Fruit fly (Drosophila melanogaster) whole organism, embryonic: ENCODE data around the gene Acp32CD.

Experiments used
- ATbp ChIP-seq: fragments of 200-800 bp; sonication (Bioruptor generic); optimal IDR thresholded peaks from 2 replicates; lab custom pipeline; 2017; ENCODE audit warnings: missing biosample characterization, mild to moderate bottlenecking, missing genetic modification characterization, missing genetic modification reagents
- Awh ChIP-seq: fragments of 200-800 bp; sonication (Bioruptor generic); IDR thresholded peaks from 2 replicates; pipeline ENCODE4, ENCODE4 v1.3.6; 2022; ENCODE audit warnings: missing biosample characterization, missing genetic modification characterization
- Bgb ChIP-seq: fragments of 200-800 bp; sonication (Bioruptor generic); IDR thresholded peaks from 2 replicates; pipeline ENCODE4 v1.3.6; 2022; ENCODE audit warnings: missing biosample characterization, missing genetic modification characterization; ENCODE audit not compliant: partially characterized antibody
- Bteb2 ChIP-seq: fragments of 200-800 bp; sonication (Bioruptor generic); optimal IDR thresholded peaks from 2 replicates; lab custom pipeline; 2016; ENCODE audit warnings: missing biosample characterization, missing genetic modification characterization
- CG10267 ChIP-seq: fragments of 200-800 bp; sonication (Bioruptor generic); optimal IDR thresholded peaks from 2 replicates; lab custom pipeline; 2018; ENCODE audit warnings: missing biosample characterization, mild to moderate bottlenecking, missing genetic modification characterization, moderate library complexity
- CG11093 ChIP-seq: fragments of 200-800 bp; sonication (Bioruptor generic); IDR thresholded peaks from 3 replicates; pipeline ENCODE4 v1.3.6; 2022; ENCODE audit warnings: missing biosample characterization, missing genetic modification characterization
- CG11398 ChIP-seq: fragments of 200-800 bp; sonication (Bioruptor generic); optimal IDR thresholded peaks from 2 replicates; lab custom pipeline; 2016; ENCODE audit warnings: missing biosample characterization, missing genetic modification characterization
- CG15269 ChIP-seq: fragments of 200-800 bp; sonication (Bioruptor generic); optimal IDR thresholded peaks from 2 replicates; lab custom pipeline; 2018; ENCODE audit warnings: missing biosample characterization, mild to moderate bottlenecking, missing genetic modification characterization, moderate library complexity
- CG16779 ChIP-seq: fragments of 200-800 bp; sonication (Bioruptor generic); IDR thresholded peaks from 2 replicates; pipeline ENCODE4 v1.3.6; 2022; ENCODE audit warnings: missing biosample characterization, missing genetic modification characterization
- CG17359 ChIP-seq: fragments of 200-800 bp; sonication (Bioruptor generic); optimal IDR thresholded peaks from 3 replicates; lab custom pipeline; 2018; ENCODE audit warnings: missing biosample characterization, mild to moderate bottlenecking, missing genetic modification characterization, moderate library complexity
- CG17361 ChIP-seq: fragments of 200-800 bp; sonication (Bioruptor generic); IDR thresholded peaks from 3 replicates; pipeline ENCODE4 v1.3.6; 2022; ENCODE audit warnings: missing biosample characterization, missing genetic modification characterization
- CG17612 ChIP-seq: fragments of 200-800 bp; sonication (Bioruptor generic); IDR thresholded peaks from 2 replicates; pipeline ENCODE4 v1.3.6; 2022; ENCODE audit warnings: missing biosample characterization, missing genetic modification characterization
- CG18619 ChIP-seq: fragments of 200-800 bp; sonication (Bioruptor generic); optimal IDR thresholded peaks from 3 replicates; lab custom pipeline; 2017; ENCODE audit warnings: missing biosample characterization, mild to moderate bottlenecking, missing genetic modification characterization
- CG34422 ChIP-seq: fragments of 200-800 bp; sonication (Bioruptor generic); IDR thresholded peaks from 3 replicates; pipeline ENCODE4 v1.3.6; 2022; ENCODE audit warnings: missing biosample characterization, missing genetic modification characterization
- CG3726 ChIP-seq: fragments of 200-800 bp; sonication (Bioruptor generic); IDR thresholded peaks from 3 replicates; pipeline ENCODE4, ENCODE4 v1.3.6; 2022; ENCODE audit warnings: missing biosample characterization, missing genetic modification characterization
- CG5245 ChIP-seq: fragments of 200-800 bp; sonication (Bioruptor generic); optimal IDR thresholded peaks from 3 replicates; lab custom pipeline; 2016; ENCODE audit warnings: missing biosample characterization, missing genetic modification characterization
- CG5953 ChIP-seq: fragments of 200-800 bp; sonication (Bioruptor generic); IDR thresholded peaks from 2 replicates; pipeline ENCODE4 v1.3.6; 2022; ENCODE audit warnings: missing biosample characterization, missing genetic modification characterization
- CG6765 ChIP-seq: fragments of 200-800 bp; sonication (Bioruptor generic); optimal IDR thresholded peaks from 3 replicates; lab custom pipeline; 2017; ENCODE audit warnings: missing biosample characterization, mild to moderate bottlenecking, missing genetic modification characterization
- CG8924 ChIP-seq: fragments of 200-800 bp; optimal IDR thresholded peaks from 3 replicates; lab custom pipeline; 2019; ENCODE audit warnings: missing biosample characterization, mild to moderate bottlenecking, missing genetic modification characterization, moderate library complexity
- CG9437 ChIP-seq: fragments of 200-800 bp; sonication (Bioruptor generic); optimal IDR thresholded peaks from 2 replicates; lab custom pipeline; 2018; ENCODE audit warnings: missing biosample characterization, mild to moderate bottlenecking, missing genetic modification characterization
- D19B ChIP-seq: fragments of 200-800 bp; sonication (Bioruptor generic); optimal IDR thresholded peaks from 2 replicates; lab custom pipeline; 2017; ENCODE audit warnings: missing biosample characterization, mild to moderate bottlenecking, missing genetic modification characterization
- Dbx ChIP-seq: fragments of 200-800 bp; sonication (Bioruptor generic); IDR thresholded peaks from 3 replicates; pipeline ENCODE4 v1.3.6; 2022; ENCODE audit warnings: missing biosample characterization, missing genetic modification characterization
- Dll ChIP-seq: fragments of 200-800 bp; sonication (Bioruptor generic); IDR thresholded peaks from 4 replicates; pipeline ENCODE4 v1.3.6; 2022; ENCODE audit warnings: missing biosample characterization, missing genetic modification characterization; ENCODE audit not compliant: partially characterized antibody
- Gsc ChIP-seq: fragments of 200-800 bp; sonication (Bioruptor generic); IDR thresholded peaks from 2 replicates; pipeline ENCODE4 v1.3.6; 2022; ENCODE audit warnings: missing biosample characterization, missing genetic modification characterization
- HLH4C ChIP-seq: fragments of 200-800 bp; sonication (Bioruptor generic); IDR thresholded peaks from 3 replicates; pipeline ENCODE4 v1.3.6; 2022; ENCODE audit warnings: missing biosample characterization, missing genetic modification characterization; ENCODE audit not compliant: partially characterized antibody
- HmgZ ChIP-seq: fragments of 200-800 bp; sonication (Bioruptor generic); optimal IDR thresholded peaks from 2 replicates; lab custom pipeline; 2018; ENCODE audit warnings: missing biosample characterization, mild to moderate bottlenecking, missing genetic modification characterization
- Lhr ChIP-seq: fragments of 200-800 bp; sonication (Bioruptor generic); optimal IDR thresholded peaks from 3 replicates; lab custom pipeline; 2017; ENCODE audit warnings: mild to moderate bottlenecking, missing biosample characterization, missing genetic modification reagents, missing genetic modification characterization
- Med ChIP-seq: fragments of 200-800 bp; sonication (Bioruptor generic); peaks from one replicate; lab custom pipeline; 2016; ENCODE audit warnings: missing biosample characterization, missing genetic modification characterization, mild to moderate bottlenecking, inconsistent platforms, moderate library complexity
- Scr ChIP-seq: fragments of 200-800 bp; sonication (Bioruptor generic); IDR thresholded peaks from 2 replicates; pipeline ENCODE4 v1.3.6; 2022; ENCODE audit warnings: missing biosample characterization, missing genetic modification characterization; ENCODE audit not compliant: partially characterized antibody
- br ChIP-seq: fragments of >200 bp; optimal IDR thresholded peaks from 2 replicates; lab custom pipeline; 2017
- chinmo ChIP-seq: fragments of 200-800 bp; sonication (Bioruptor generic); IDR thresholded peaks from 4 replicates; pipeline ENCODE4 v1.3.6; 2022; ENCODE audit warnings: missing biosample characterization, missing genetic modification characterization; ENCODE audit not compliant: partially characterized antibody
- crc ChIP-seq: fragments of 200-800 bp; sonication (Bioruptor generic); optimal IDR thresholded peaks from 2 replicates; lab custom pipeline; 2016; ENCODE audit warnings: missing biosample characterization, missing genetic modification characterization
- crol ChIP-seq: fragments of 200-800 bp; sonication (Bioruptor generic); IDR thresholded peaks from 2 replicates; pipeline ENCODE4 v1.3.6; 2022; ENCODE audit warnings: missing biosample characterization, missing genetic modification characterization
- cwo ChIP-seq: fragments of 200-800 bp; sonication (Bioruptor generic); optimal IDR thresholded peaks from 3 replicates; lab custom pipeline; 2017; ENCODE audit warnings: missing biosample characterization, missing genetic modification characterization, mild to moderate bottlenecking, moderate library complexity, missing genetic modification reagents
- fru ChIP-seq: fragments of >200 bp; optimal IDR thresholded peaks from 2 replicates; lab custom pipeline; 2017
- gce ChIP-seq: fragments of 200-800 bp; sonication (Bioruptor generic); IDR thresholded peaks from 3 replicates; pipeline ENCODE4 v1.3.6; 2022; ENCODE audit warnings: missing biosample characterization, missing genetic modification characterization
- gfzf ChIP-seq: fragments of 200-800 bp; sonication (Bioruptor generic); optimal IDR thresholded peaks from 2 replicates; lab custom pipeline; 2016; ENCODE audit warnings: missing biosample characterization, mild to moderate bottlenecking, missing genetic modification characterization, moderate library complexity
- oc ChIP-seq: fragments of 200-800 bp; sonication (Bioruptor generic); optimal IDR thresholded peaks from 2 replicates; lab custom pipeline; 2018; ENCODE audit warnings: missing biosample characterization, mild to moderate bottlenecking, missing genetic modification characterization, moderate library complexity
- onecut ChIP-seq: fragments of 200-800 bp; sonication (Bioruptor generic); IDR thresholded peaks from 2 replicates; pipeline ENCODE4 v1.3.6; 2022; ENCODE audit warnings: missing biosample characterization, missing genetic modification characterization
- prd ChIP-seq, 3 experiments: fragments of >200 bp in 2 of 3; fragments of 200-800 bp in 1 of 3; sonication (Bioruptor generic) in 1 of 3; optimal IDR thresholded peaks in 2 of 3; IDR thresholded peaks in 1 of 3; 2 replicates in 2 of 3; 3 replicates in 1 of 3; pipeline versions ENCODE4 v1.3.6 to Lab custom; 2017 to 2022; ENCODE audit warnings: missing biosample characterization in 1 of 3, missing genetic modification characterization in 1 of 3
- psq ChIP-seq: fragments of 200-800 bp; sonication (Bioruptor generic); optimal IDR thresholded peaks from 2 replicates; lab custom pipeline; 2017; ENCODE audit warnings: missing biosample characterization, missing genetic modification characterization
- pum ChIP-seq: fragments of 200-800 bp; sonication (Bioruptor generic); optimal IDR thresholded peaks from 2 replicates; lab custom pipeline; 2016; ENCODE audit warnings: missing biosample characterization, missing genetic modification characterization
- rib ChIP-seq: fragments of 200-800 bp; sonication (Bioruptor generic); IDR thresholded peaks from 2 replicates; pipeline ENCODE4 v1.3.6; 2022; ENCODE audit warnings: missing biosample characterization, missing genetic modification characterization
- sr ChIP-seq: fragments of 200-800 bp; sonication (Bioruptor generic); IDR thresholded peaks from 3 replicates; pipeline ENCODE4 v1.3.6; 2022; ENCODE audit warnings: missing biosample characterization, missing genetic modification characterization
- ssp ChIP-seq: fragments of 200-800 bp; sonication (Bioruptor generic); IDR thresholded peaks from 2 replicates; pipeline ENCODE4 v1.3.6; 2022; ENCODE audit warnings: missing biosample characterization, missing genetic modification characterization
- tna ChIP-seq: fragments of 200-800 bp; sonication (Bioruptor generic); IDR thresholded peaks from 2 replicates; pipeline ENCODE4 v1.3.6; 2022; ENCODE audit warnings: missing biosample characterization, missing genetic modification characterization; ENCODE audit not compliant: partially characterized antibody
- trem ChIP-seq: fragments of 200-800 bp; optimal IDR thresholded peaks from 3 replicates; lab custom pipeline; 2019; ENCODE audit warnings: missing biosample characterization, mild to moderate bottlenecking, missing genetic modification characterization, moderate library complexity
- unc-4 ChIP-seq: fragments of 200-800 bp; sonication (Bioruptor generic); IDR thresholded peaks from 2 replicates; pipeline ENCODE4 v1.3.6; 2022; ENCODE audit warnings: missing biosample characterization, missing genetic modification characterization; ENCODE audit not compliant: partially characterized antibody
- zf30C ChIP-seq: fragments of 200-800 bp; sonication (Bioruptor generic); optimal IDR thresholded peaks from 3 replicates; lab custom pipeline; 2018; ENCODE audit warnings: missing biosample characterization, mild to moderate bottlenecking, missing genetic modification characterization

Gene Acp32CD

DNA sequence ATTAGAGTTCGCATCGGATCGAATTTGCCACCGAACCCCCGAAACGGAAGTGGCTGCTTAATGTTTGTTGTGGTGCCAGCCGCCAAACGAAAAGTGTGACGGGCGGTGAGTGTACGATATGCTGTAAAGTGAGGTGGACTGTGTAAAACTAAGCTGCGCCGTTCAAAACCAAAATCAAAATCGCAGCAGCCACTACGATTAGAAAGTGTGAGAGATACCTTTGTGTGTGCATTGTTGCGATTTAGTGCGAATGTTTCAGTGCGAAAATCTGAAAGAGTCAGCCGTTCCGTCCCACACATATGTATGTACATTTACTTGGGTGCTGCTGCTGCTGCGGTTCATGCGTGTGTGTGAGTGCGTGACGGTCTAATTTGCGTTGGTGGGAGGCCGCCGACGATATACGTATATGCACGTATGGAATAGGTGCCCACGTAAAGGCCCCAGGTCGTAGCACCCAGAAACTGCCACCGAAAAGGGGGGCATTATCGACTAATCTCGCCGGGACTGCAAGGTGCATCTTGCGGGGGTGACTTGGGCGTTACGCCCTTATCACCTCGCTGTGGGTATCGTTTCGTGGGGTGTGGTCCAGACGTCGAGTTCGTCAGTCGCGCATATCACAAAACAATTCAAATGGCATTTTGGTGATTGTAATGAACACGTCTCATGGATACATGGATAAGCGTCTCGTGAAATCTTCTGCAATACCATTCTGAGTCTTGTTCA is 38.4 kb upstream of the Acp32CD start:
- TF ChIP-seq CG34422 (GFP tag; lab: Robert Waterston, UW) (0 out of 3 replicates have a peak, but pooled peaks have one; percentile 16), zf30C (no peak), CG10267 (tag; lab: Kevin White, UChicago) (no peak), oc (no peak), CG9437 (GFP tag; lab: Kevin White, UChicago) (no peak), psq (no peak), HLH4C (GFP tag; lab: Robert Waterston, UW) (0 out of 3 replicates have a peak, but pooled peaks have one; percentile 30), gfzf (no peak), CG17359 (no peak), trem (tag; lab: Kevin White, UChicago) (no peak), Dbx (GFP tag; lab: Robert Waterston, UW) (no peak; the same call in 2 of the 3 replicates), Lhr (GFP tag; lab: Kevin White, UChicago) (no peak), ssp (GFP tag; lab: Robert Waterston, UW) (no peak), CG11398 (no peak), chinmo (GFP tag; lab: Robert Waterston, UW) (0 out of 4 replicates have a peak, but pooled peaks have one; percentile 40), CG5953 (GFP tag; lab: Robert Waterston, UW) (no peak), CG17361 (no peak), ATbp (GFP tag; lab: Kevin White, UChicago) (no peak), CG11093 (GFP tag; lab: Robert Waterston, UW) (no peak), HmgZ (tag; lab: Kevin White, UChicago) (peak; percentile 27), crc (GFP tag; lab: Kevin White, UChicago) (no peak), onecut (no peak), br (lab: Kevin White, UChicago) (no peak), D19B (no peak), rib (GFP tag; lab: Robert Waterston, UW) (0 out of 2 replicates have a peak, but pooled peaks have one; percentile 18), tna (GFP tag; lab: Robert Waterston, UW) (0 out of 2 replicates have a peak, but pooled peaks have one; percentile 8), pum (no peak), Med (GFP tag; lab: Kevin White, UChicago) (peak; percentile 71), CG3726 (no peak), CG8924 (tag; lab: Kevin White, UChicago) (no peak), CG18619 (GFP tag; lab: Kevin White, UChicago) (no peak), gce (GFP tag; lab: Robert Waterston, UW) (no peak), CG6765 (GFP tag; lab: Kevin White, UChicago) (peak; percentile 32), CG5245 (GFP tag; lab: Kevin White, UChicago) (no peak), Gsc (GFP tag; lab: Robert Waterston, UW) (no peak), sr (GFP tag; lab: Robert Waterston, UW) (peak; percentile 91), Bteb2 (GFP tag; lab: Kevin White, UChicago) (no peak), prd (optimal IDR thresholded peaks at IDR 0.05; lab: Kevin White, UChicago) (no peak), prd (GFP tag; IDR thresholded peaks at IDR 0.05; lab: Robert Waterston, UW) (peak; percentile 23; the same call in 1 of the 3 replicates), CG16779 (GFP tag; lab: Robert Waterston, UW) (peak; percentile 55; the same call in 1 of the 2 replicates), unc-4 (GFP tag; lab: Robert Waterston, UW) (peak; percentile 31; the same call in 1 of the 2 replicates), Awh (GFP tag; lab: Robert Waterston, UW) (no peak), Dll (GFP tag; lab: Robert Waterston, UW) (peak; percentile 51; the same call in 2 of the 4 replicates), CG15269 (tag; lab: Kevin White, UChicago) (no peak), cwo (no peak), fru (lab: Kevin White, UChicago) (no peak), Scr (GFP tag; lab: Robert Waterston, UW) (0 out of 2 replicates have a peak, but pooled peaks have one; percentile 22), crol (GFP tag; lab: Robert Waterston, UW) (no peak), CG17612 (GFP tag; lab: Robert Waterston, UW) (no peak), Bgb (GFP tag; lab: Robert Waterston, UW) (0 out of 2 replicates have a peak, but pooled peaks have one; percentile 25)
